Fruit fly (Drosophila melanogaster): ENCODE results near the gene CG33346.

CG33346 gene

dm6 chr3R:28650380-28650779 lies 18.7 kb upstream of the CG33346 start, which contains the start of gene CG31050:
CG31050 (minus strand) TSS chr3R:28650480.
- no peak for TF ChIP-seq CG17801 (GFP tag; optimal IDR thresholded peaks at IDR 0.05; ENCODE audit: partially characterized antibody)

dm6 chr3R:28654596-28654995 lies 14.4 kb upstream of the CG33346 start:
- no peak for TF ChIP-seq CG17801 (GFP tag; optimal IDR thresholded peaks at IDR 0.05; ENCODE audit: partially characterized antibody)

- TF ChIP-seq CG17801 (GFP tag; optimal IDR thresholded peaks at IDR 0.05; ENCODE audit: partially characterized antibody): no peak
These were observed 12.8 kb upstream of the CG33346 start for dm6 chr3R:28656127-28656715.

dm6 chr3R:28662956-28663355 lies 6.1 kb upstream of the CG33346 start:
- TF ChIP-seq CG17801 (GFP tag; optimal IDR thresholded peaks at IDR 0.05; ENCODE audit: partially characterized antibody): no peak

DNA sequence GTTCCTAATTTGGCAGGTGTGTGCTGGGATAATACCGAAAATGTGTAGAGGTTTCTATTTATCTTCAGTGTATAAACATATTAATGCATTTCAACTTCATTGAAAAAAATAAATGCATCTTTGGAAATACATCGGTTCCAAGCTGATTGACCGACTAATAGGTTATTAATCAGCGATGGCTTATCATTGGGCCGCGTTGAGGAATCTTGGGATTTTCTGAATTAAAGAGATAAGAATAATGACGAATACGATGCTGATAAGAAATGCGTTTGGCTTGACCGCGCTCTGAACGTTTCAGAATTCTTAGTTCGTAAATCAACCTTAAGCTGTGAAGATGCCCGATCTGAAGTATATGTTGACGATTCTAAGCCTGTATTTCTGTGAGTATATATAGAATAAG lies 1.4 kb downstream of the CG33346 start, which contains the start of gene Sid:
Sid (plus strand) TSS at position 301 of the 400 bp plus-strand sequence.
- no peak for TF ChIP-seq CG17801 (GFP tag; optimal IDR thresholded peaks at IDR 0.05; ENCODE audit: partially characterized antibody)

- peak; percentile 10 for TF ChIP-seq CG17801 (GFP tag; optimal IDR thresholded peaks at IDR 0.05; ENCODE audit: partially characterized antibody)
These were observed 3.1 kb downstream of the CG33346 start for dm6 chr3R:28672134-28672533.

- TF ChIP-seq CG17801 (GFP tag; optimal IDR thresholded peaks at IDR 0.05; ENCODE audit: partially characterized antibody): no peak
These were observed 5.8 kb downstream of the CG33346 start, which contains the start of gene snu for dm6 chr3R:28674788-28675187. snu (plus strand) TSS chr3R:28675041.

DNA sequence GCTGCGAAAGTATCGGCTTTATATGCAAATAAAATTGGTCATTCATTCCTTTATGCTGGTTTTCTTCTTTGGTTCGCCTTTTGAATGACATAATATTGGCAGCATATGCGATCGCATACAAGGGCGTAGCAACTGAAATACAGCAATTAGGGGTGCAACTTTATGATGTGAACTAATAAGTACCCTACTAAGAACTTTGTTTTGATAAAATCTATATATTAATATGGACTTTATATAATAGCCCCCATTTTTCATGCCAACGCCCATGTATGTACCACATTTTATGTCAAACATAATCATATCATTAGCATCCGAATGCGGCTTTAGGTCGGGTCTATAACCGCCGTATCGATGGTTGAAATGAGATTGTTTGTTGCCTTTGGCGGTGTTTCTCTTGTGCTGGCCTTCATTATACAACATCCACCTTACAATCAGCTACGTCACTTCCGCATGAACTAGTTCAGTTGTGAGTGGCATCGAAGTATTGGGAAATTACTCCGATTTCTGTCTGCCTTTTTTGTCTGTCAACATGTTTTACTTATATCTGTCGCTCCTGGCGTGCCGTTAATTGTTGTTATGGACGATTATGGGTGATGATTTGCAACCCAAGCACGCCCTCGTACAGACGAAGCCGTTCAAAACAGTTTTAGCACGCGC lies 8.0 kb downstream of the CG33346 start:
- no peak for TF ChIP-seq CG17801 (GFP tag; optimal IDR thresholded peaks at IDR 0.05; ENCODE audit: partially characterized antibody)

DNA sequence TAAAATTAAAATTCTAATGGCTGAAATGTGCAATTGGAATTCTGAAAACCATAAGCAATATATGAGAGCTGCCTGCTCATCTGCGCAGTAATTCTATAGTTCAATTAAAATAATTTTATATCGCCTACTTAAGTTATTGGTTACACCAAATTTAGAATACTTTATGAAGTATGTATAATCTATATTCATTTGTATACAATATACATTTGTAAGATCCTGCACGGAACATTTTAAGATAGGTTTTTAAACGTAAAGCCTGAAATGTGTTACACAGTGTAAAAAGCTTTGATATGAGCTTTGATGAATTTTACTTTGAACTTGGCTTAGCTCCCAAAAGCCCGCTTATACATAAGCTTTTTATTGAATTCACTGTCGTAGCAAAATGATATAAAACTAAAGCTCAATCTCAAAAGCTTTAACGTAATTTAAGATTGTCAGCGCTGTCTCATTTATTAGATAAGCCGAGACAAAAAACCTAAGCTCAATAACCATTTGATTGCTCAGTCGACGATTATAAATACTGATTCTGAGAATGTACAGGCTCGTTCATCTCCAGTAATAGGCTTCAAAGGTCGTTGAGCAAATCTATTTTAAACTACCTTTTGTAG lies 8.6 kb downstream of the CG33346 start:
- no peak for TF ChIP-seq CG17801 (GFP tag; optimal IDR thresholded peaks at IDR 0.05; ENCODE audit: partially characterized antibody)

- no peak for TF ChIP-seq CG17801 (GFP tag; optimal IDR thresholded peaks at IDR 0.05; ENCODE audit: partially characterized antibody)
These were observed 10.6 kb downstream of the CG33346 start for dm6 chr3R:28679583-28679982.

DNA sequence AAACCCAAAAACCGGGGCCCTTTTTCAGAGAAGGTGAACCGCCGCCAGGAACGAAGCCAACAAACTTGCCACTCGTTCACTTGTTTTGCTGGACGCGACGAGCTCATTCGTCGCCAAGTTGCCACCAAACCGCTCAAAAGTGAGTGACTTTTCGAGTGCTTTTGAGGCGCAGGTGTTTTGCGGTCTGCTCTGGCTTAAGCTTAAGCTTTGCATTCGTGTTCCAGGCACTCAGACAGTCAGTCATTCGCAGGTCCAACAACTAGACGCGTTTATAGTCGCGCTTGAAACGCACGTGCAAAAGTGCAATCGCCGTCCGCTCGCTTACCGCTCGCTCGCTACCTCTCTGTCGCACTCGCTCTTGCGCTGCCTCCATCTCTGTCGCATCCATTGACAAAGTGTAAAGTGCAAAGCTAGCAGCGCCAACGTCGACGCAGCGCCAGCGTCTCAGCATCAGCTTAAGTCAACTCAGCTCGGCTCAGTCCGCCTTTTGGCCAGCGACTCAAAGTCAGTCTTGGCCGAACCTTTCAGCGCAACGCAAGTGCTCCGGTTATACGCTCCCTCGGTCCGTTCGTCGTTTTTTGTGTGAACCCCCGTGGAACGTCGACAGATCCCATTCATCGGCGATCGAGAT lies 12.9 kb downstream of the CG33346 start:
- no peak for TF ChIP-seq CG17801 (GFP tag; optimal IDR thresholded peaks at IDR 0.05; ENCODE audit: partially characterized antibody)

DNA sequence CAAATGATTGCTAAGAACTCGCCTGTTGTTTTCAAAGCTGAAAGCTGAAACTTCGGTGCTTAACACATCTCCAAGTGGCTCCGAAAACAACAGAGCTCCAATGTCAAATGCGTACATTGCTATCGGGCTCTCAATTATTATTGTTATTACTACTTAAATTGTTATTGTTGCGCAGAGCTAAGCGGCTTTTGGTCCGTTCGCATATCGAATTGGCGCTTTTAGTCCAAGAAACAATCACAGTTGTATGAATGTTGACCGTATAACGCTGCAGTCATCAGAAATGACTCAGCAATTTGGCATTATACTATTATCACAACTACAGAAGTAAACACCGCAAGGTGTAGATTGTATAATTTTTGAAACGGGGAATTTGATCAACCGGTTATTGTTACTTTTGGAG lies 16.5 kb downstream of the CG33346 start:
- TF ChIP-seq CG17801 (GFP tag; optimal IDR thresholded peaks at IDR 0.05; ENCODE audit: partially characterized antibody): no peak

DNA sequence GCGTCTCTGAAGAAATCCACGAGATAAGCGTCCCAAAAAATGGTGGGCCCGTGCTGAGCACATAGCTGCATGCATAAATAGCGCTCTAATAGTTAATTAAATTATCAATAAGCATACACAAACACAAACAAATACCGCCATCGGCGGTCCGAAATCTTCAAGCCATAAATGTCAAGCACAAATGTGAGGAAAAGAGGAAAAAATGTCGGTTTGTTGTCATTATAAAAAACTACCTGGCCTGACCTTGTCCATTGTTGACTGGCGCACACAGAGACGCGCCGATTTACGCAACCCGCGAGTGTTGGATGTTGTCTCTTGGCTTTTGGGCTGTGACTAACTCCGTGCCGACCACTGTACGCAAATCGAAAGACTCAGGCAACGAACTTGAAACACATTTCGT lies 18.9 kb downstream of the CG33346 start:
- TF ChIP-seq CG17801 (GFP tag; optimal IDR thresholded peaks at IDR 0.05; ENCODE audit: partially characterized antibody): no peak

DNA sequence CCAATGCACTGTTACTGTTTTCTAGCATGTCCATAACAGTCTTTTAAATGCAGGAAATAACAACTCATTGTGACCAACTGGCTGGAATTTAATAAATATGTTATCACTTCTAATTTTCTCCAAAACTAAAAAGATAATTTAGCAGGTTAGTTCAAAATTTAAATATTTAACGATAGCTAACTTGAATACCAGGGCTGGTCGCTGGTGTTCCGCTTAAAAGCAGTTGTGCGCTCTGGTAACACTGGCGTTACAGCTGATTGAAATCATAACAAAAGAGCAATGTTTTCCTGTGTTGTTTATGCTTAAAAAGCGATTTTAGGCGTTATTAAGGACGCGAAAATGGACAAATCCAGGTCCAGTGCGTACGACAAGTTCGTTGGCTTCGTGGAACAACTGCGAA lies 27.0 kb downstream of the CG33346 start, which contains the start of gene htt:
htt (plus strand) TSS at position 250 of the 400 bp plus-strand sequence.
- no peak for TF ChIP-seq CG17801 (GFP tag; optimal IDR thresholded peaks at IDR 0.05; ENCODE audit: partially characterized antibody)

All from ovary, adult (tissue).